Worm (Caenorhabditis elegans) whole organism, L4/young adult: ENCODE measurements around the gene fic-1.

Source experiments
- dao-5 ChIP-seq: sonication (generic microtip); optimal IDR thresholded peaks from 2 replicates; lab custom pipeline; 2016; ENCODE audit warnings: missing genotype, missing genetic modification characterization, moderate library complexity, missing compliant biosample characterization
- him-1 ChIP-seq: sonication (generic microtip); optimal IDR thresholded peaks from 2 replicates; lab custom pipeline; 2016; ENCODE audit warnings: missing genotype, missing genetic modification reagents, missing genetic modification characterization, missing compliant biosample characterization

- TF ChIP-seq dao-5 (tag; lab: Kevin White, UChicago): no peak
- no peak for TF ChIP-seq him-1 (tag; lab: Kevin White, UChicago)
These were observed 27.5 kb upstream of the fic-1 start, which contains the start of gene pyk-2 for ce11 chrIV:10909708-10910107.
